Fruit fly (Drosophila melanogaster) whole organism, embryonic: ENCODE measurements around the gene PLCXD.

Source experiments
- C15 ChIP-seq: fragments of 200-800 bp; sonication (Bioruptor generic); IDR thresholded peaks from 3 replicates; pipeline ENCODE4 v1.3.6; 2022; ENCODE audit warnings: missing biosample characterization, missing genetic modification characterization
- CG10979 ChIP-seq: fragments of 200-800 bp; sonication (Bioruptor generic); optimal IDR thresholded peaks from 2 replicates; lab custom pipeline; 2018; ENCODE audit warnings: missing biosample characterization, mild to moderate bottlenecking, missing genetic modification characterization, moderate library complexity
- CG12219 ChIP-seq: fragments of 200-800 bp; sonication (Bioruptor generic); optimal IDR thresholded peaks from 3 replicates; lab custom pipeline; 2018; ENCODE audit warnings: missing biosample characterization, mild to moderate bottlenecking, missing genetic modification characterization
- CG15269 ChIP-seq: fragments of 200-800 bp; sonication (Bioruptor generic); optimal IDR thresholded peaks from 2 replicates; lab custom pipeline; 2018; ENCODE audit warnings: missing biosample characterization, mild to moderate bottlenecking, missing genetic modification characterization, moderate library complexity
- CG15601 ChIP-seq: fragments of 200-800 bp; sonication (Bioruptor generic); optimal IDR thresholded peaks from 3 replicates; lab custom pipeline; 2019; ENCODE audit warnings: missing biosample characterization, mild to moderate bottlenecking, missing genetic modification characterization, moderate library complexity
- CG16813 ChIP-seq: fragments of 200-800 bp; sonication (Bioruptor generic); IDR thresholded peaks from 3 replicates; pipeline ENCODE4 v1.3.6; 2022; ENCODE audit warnings: missing biosample characterization, missing genetic modification characterization; ENCODE audit not compliant: partially characterized antibody
- CG17912 ChIP-seq: fragments of 200-800 bp; sonication (Bioruptor generic); optimal IDR thresholded peaks from 2 replicates; lab custom pipeline; 2018; ENCODE audit warnings: missing biosample characterization, mild to moderate bottlenecking, missing genetic modification characterization
- CG2202 ChIP-seq: fragments of 200-800 bp; sonication (Bioruptor generic); optimal IDR thresholded peaks from 2 replicates; lab custom pipeline; 2018; ENCODE audit warnings: missing biosample characterization, mild to moderate bottlenecking, missing genetic modification characterization
- CG3281 ChIP-seq: fragments of 200-800 bp; sonication (Bioruptor generic); optimal IDR thresholded peaks from 3 replicates; lab custom pipeline; 2017; ENCODE audit warnings: missing biosample characterization, mild to moderate bottlenecking, missing genetic modification characterization
- CG34422 ChIP-seq: fragments of 200-800 bp; sonication (Bioruptor generic); IDR thresholded peaks from 3 replicates; pipeline ENCODE4 v1.3.6; 2022; ENCODE audit warnings: missing biosample characterization, missing genetic modification characterization
- CG3995 ChIP-seq: fragments of 200-800 bp; sonication (Bioruptor generic); optimal IDR thresholded peaks from 3 replicates; lab custom pipeline; 2016; ENCODE audit warnings: missing biosample characterization, missing genetic modification characterization
- CG4404 ChIP-seq: fragments of 200-800 bp; sonication (Bioruptor generic); IDR thresholded peaks from 2 replicates; pipeline ENCODE4 v1.3.6; 2022; ENCODE audit warnings: missing biosample characterization, missing genetic modification characterization
- CG4424 ChIP-seq: fragments of 200-800 bp; sonication (Bioruptor generic); optimal IDR thresholded peaks from 3 replicates; lab custom pipeline; 2016; ENCODE audit warnings: missing biosample characterization, missing genetic modification characterization
- CG5245 ChIP-seq: fragments of 200-800 bp; sonication (Bioruptor generic); optimal IDR thresholded peaks from 3 replicates; lab custom pipeline; 2016; ENCODE audit warnings: missing biosample characterization, missing genetic modification characterization
- CG6683 ChIP-seq: fragments of 200-800 bp; sonication (Bioruptor generic); optimal IDR thresholded peaks from 2 replicates; lab custom pipeline; 2017; ENCODE audit warnings: missing biosample characterization, mild to moderate bottlenecking, missing genetic modification characterization, missing genetic modification reagents
- CG7357 ChIP-seq: fragments of 200-800 bp; sonication (Bioruptor generic); IDR thresholded peaks from 3 replicates; pipeline ENCODE4 v1.3.6; 2022; ENCODE audit warnings: missing biosample characterization, missing genetic modification characterization
- CG8388 ChIP-seq: fragments of 200-800 bp; sonication (Bioruptor generic); optimal IDR thresholded peaks from 2 replicates; lab custom pipeline; 2019; ENCODE audit warnings: missing biosample characterization, mild to moderate bottlenecking, missing genetic modification characterization, moderate library complexity
- CG9437 ChIP-seq: fragments of 200-800 bp; sonication (Bioruptor generic); optimal IDR thresholded peaks from 2 replicates; lab custom pipeline; 2018; ENCODE audit warnings: missing biosample characterization, mild to moderate bottlenecking, missing genetic modification characterization
- D19A ChIP-seq: fragments of 200-800 bp; optimal IDR thresholded peaks from 3 replicates; lab custom pipeline; 2019; ENCODE audit warnings: missing biosample characterization, mild to moderate bottlenecking, missing genetic modification characterization, moderate library complexity
- Dref ChIP-seq: fragments of 200-800 bp; sonication (Bioruptor generic); IDR thresholded peaks from 2 replicates; pipeline ENCODE4 v1.3.6; 2022; ENCODE audit warnings: missing biosample characterization, missing genetic modification characterization
- H2.0 ChIP-seq: fragments of 200-800 bp; sonication (Bioruptor generic); IDR thresholded peaks from 2 replicates; pipeline ENCODE4 v1.3.6; 2022; ENCODE audit warnings: missing biosample characterization, missing genetic modification characterization
- NfI ChIP-seq: fragments of 200-800 bp; sonication (Bioruptor generic); optimal IDR thresholded peaks from 3 replicates; lab custom pipeline; 2018; ENCODE audit warnings: missing biosample characterization, mild to moderate bottlenecking, missing genetic modification characterization, moderate library complexity
- Ravus ChIP-seq: fragments of 200-800 bp; sonication (Bioruptor generic); IDR thresholded peaks from 2 replicates; pipeline ENCODE4 v1.3.6; 2022; ENCODE audit warnings: missing biosample characterization, missing genetic modification characterization
- Sox100B ChIP-seq: fragments of 200-800 bp; sonication (Bioruptor generic); optimal IDR thresholded peaks from 3 replicates; lab custom pipeline; 2018; ENCODE audit warnings: missing biosample characterization, mild to moderate bottlenecking, missing genetic modification characterization
- Vsx1 ChIP-seq: fragments of 200-800 bp; sonication (Bioruptor generic); optimal IDR thresholded peaks from 2 replicates; lab custom pipeline; 2017; ENCODE audit warnings: missing biosample characterization, mild to moderate bottlenecking, missing genetic modification characterization, missing genetic modification reagents
- ap ChIP-seq: fragments of 200-800 bp; sonication (Bioruptor generic); IDR thresholded peaks from 2 replicates; pipeline ENCODE4 v1.3.6; 2022; ENCODE audit warnings: missing biosample characterization, missing genetic modification characterization
- az2 ChIP-seq: fragments of 200-800 bp; sonication (Bioruptor generic); optimal IDR thresholded peaks from 3 replicates; lab custom pipeline; 2016; ENCODE audit warnings: missing biosample characterization, missing genetic modification characterization
- bab2 ChIP-seq: fragments of 200-800 bp; sonication (Bioruptor generic); optimal IDR thresholded peaks from 2 replicates; lab custom pipeline; 2016; ENCODE audit warnings: missing biosample characterization, missing genetic modification characterization
- corto ChIP-seq: fragments of 200-800 bp; sonication (Bioruptor generic); optimal IDR thresholded peaks from 2 replicates; lab custom pipeline; 2016; ENCODE audit warnings: missing biosample characterization, mild to moderate bottlenecking, missing genetic modification characterization, moderate library complexity
- ewg ChIP-seq: fragments of 200-800 bp; sonication (Bioruptor generic); optimal IDR thresholded peaks from 3 replicates; lab custom pipeline; 2017; ENCODE audit warnings: mild to moderate bottlenecking, missing biosample characterization, missing genetic modification reagents, missing genetic modification characterization
- ftz-f1 ChIP-seq: fragments of 200-800 bp; sonication (Bioruptor generic); optimal IDR thresholded peaks from 2 replicates; lab custom pipeline; 2016; ENCODE audit warnings: missing biosample characterization, missing genetic modification characterization
- gfzf ChIP-seq: fragments of 200-800 bp; sonication (Bioruptor generic); optimal IDR thresholded peaks from 2 replicates; lab custom pipeline; 2016; ENCODE audit warnings: missing biosample characterization, mild to moderate bottlenecking, missing genetic modification characterization, moderate library complexity
- her ChIP-seq: fragments of 200-800 bp; sonication (Bioruptor generic); optimal IDR thresholded peaks from 2 replicates; lab custom pipeline; 2016; ENCODE audit warnings: missing biosample characterization, missing genetic modification characterization
- jumu ChIP-seq: fragments of 200-800 bp; sonication (Bioruptor generic); optimal IDR thresholded peaks from 3 replicates; lab custom pipeline; 2016; ENCODE audit warnings: missing biosample characterization, missing genetic modification characterization
- klu ChIP-seq: fragments of 200-800 bp; sonication (Bioruptor generic); IDR thresholded peaks from 2 replicates; pipeline ENCODE4 v1.3.6; 2022; ENCODE audit warnings: missing biosample characterization, missing genetic modification characterization
- kni ChIP-seq: fragments of 200-800 bp; sonication (Bioruptor generic); optimal IDR thresholded peaks from 3 replicates; lab custom pipeline; 2017; ENCODE audit warnings: mild to moderate bottlenecking, missing biosample characterization, missing genetic modification reagents, missing genetic modification characterization
- luna ChIP-seq: fragments of 200-800 bp; sonication (Bioruptor generic); optimal IDR thresholded peaks from 2 replicates; lab custom pipeline; 2016; ENCODE audit warnings: missing biosample characterization, missing genetic modification characterization
- nerfin-1 ChIP-seq: fragments of 200-800 bp; sonication (Bioruptor generic); optimal IDR thresholded peaks from 3 replicates; lab custom pipeline; 2019; ENCODE audit warnings: missing biosample characterization, mild to moderate bottlenecking, missing genetic modification characterization, moderate library complexity
- oc ChIP-seq: fragments of 200-800 bp; sonication (Bioruptor generic); optimal IDR thresholded peaks from 2 replicates; lab custom pipeline; 2018; ENCODE audit warnings: missing biosample characterization, mild to moderate bottlenecking, missing genetic modification characterization, moderate library complexity
- peb ChIP-seq: fragments of 200-800 bp; sonication (Bioruptor generic); IDR thresholded peaks from 2 replicates; pipeline ENCODE4 v1.3.6; 2022; ENCODE audit warnings: missing biosample characterization, missing genetic modification characterization
- prd ChIP-seq, 3 experiments: fragments of >200 bp in 2 of 3; fragments of 200-800 bp in 1 of 3; sonication (Bioruptor generic) in 1 of 3; optimal IDR thresholded peaks in 2 of 3; IDR thresholded peaks in 1 of 3; 2 replicates in 2 of 3; 3 replicates in 1 of 3; pipeline versions ENCODE4 v1.3.6 to Lab custom; 2017 to 2022; ENCODE audit warnings: missing biosample characterization in 1 of 3, missing genetic modification characterization in 1 of 3
- pros ChIP-seq: fragments of 200-800 bp; sonication (Bioruptor generic); optimal IDR thresholded peaks from 3 replicates; lab custom pipeline; 2019; ENCODE audit warnings: missing biosample characterization, mild to moderate bottlenecking, missing genetic modification characterization, moderate library complexity
- sens ChIP-seq: fragments of 200-800 bp; sonication (Bioruptor generic); peaks from one replicate; lab custom pipeline; 2016; ENCODE audit warnings: missing biosample characterization, missing genetic modification characterization
- sens-2 ChIP-seq: fragments of 200-800 bp; sonication (Bioruptor generic); IDR thresholded peaks from 2 replicates; pipeline ENCODE4 v1.3.6; 2022; ENCODE audit warnings: missing biosample characterization, missing genetic modification characterization
- tup ChIP-seq: fragments of 200-800 bp; sonication (Bioruptor generic); optimal IDR thresholded peaks from 2 replicates; lab custom pipeline; 2016; ENCODE audit warnings: missing biosample characterization, mild to moderate bottlenecking, missing genetic modification characterization, moderate library complexity
- usp ChIP-seq: fragments of >200 bp; optimal IDR thresholded peaks from 2 replicates; lab custom pipeline; 2017; ENCODE audit warnings: missing biosample characterization, missing genetic modification characterization
- vfl ChIP-seq: fragments of 200-800 bp; sonication (Bioruptor generic); optimal IDR thresholded peaks from 2 replicates; lab custom pipeline; 2016; ENCODE audit warnings: missing biosample characterization, missing genetic modification characterization
- yki ChIP-seq: fragments of >200 bp; optimal IDR thresholded peaks from 3 replicates; lab custom pipeline; 2018

The PLCXD gene

dm6 chr2L:12026458-12027431 is 22.5 kb upstream of the PLCXD start (continued):
- TF ChIP-seq az2 (GFP tag; lab: Kevin White, UChicago) (peak; percentile 32), bab2 (GFP tag; lab: Kevin White, UChicago) (peak; percentile 27), CG2202 (tag; lab: Kevin White, UChicago) (no peak), D19A (tag; lab: Kevin White, UChicago) (peak; percentile 36), usp (no peak), CG9437 (GFP tag; lab: Kevin White, UChicago) (peak; percentile 83), Dref (GFP tag; lab: Robert Waterston, UW) (peak; percentile 45), CG10979 (tag; lab: Kevin White, UChicago) (peak; percentile 62), C15 (GFP tag; lab: Robert Waterston, UW) (0 out of 3 replicates have a peak, but pooled peaks have one; percentile 23), CG8388 (GFP tag; lab: Kevin White, UChicago) (peak; percentile 46), oc (peak; percentile 36), ap (no peak), CG12219 (GFP tag; lab: Kevin White, UChicago) (no peak), ewg (GFP tag; lab: Kevin White, UChicago) (peak; percentile 44), CG7357 (GFP tag; lab: Robert Waterston, UW) (0 out of 3 replicates have a peak, but pooled peaks have one; percentile 27), sens-2 (GFP tag; lab: Robert Waterston, UW) (no peak), Ravus (GFP tag; lab: Robert Waterston, UW) (peak; percentile 37), NfI (GFP tag; lab: Kevin White, UChicago) (peak; percentile 31), ftz-f1 (GFP tag; lab: Kevin White, UChicago) (no peak), CG4404 (GFP tag; lab: Robert Waterston, UW) (no peak), vfl (GFP tag; lab: Kevin White, UChicago) (no peak), luna (GFP tag; lab: Kevin White, UChicago) (no peak), gfzf (no peak), prd (optimal IDR thresholded peaks at IDR 0.05; lab: Kevin White, UChicago) (no peak), prd (GFP tag; IDR thresholded peaks at IDR 0.05; lab: Robert Waterston, UW) (peak; percentile 71), yki (lab: Kevin White, UChicago) (no peak), CG5245 (GFP tag; lab: Kevin White, UChicago) (peak; percentile 30), kni (GFP tag; lab: Kevin White, UChicago) (peak; percentile 68), H2.0 (peak; percentile 52), her (GFP tag; lab: Kevin White, UChicago) (no peak), CG6683 (GFP tag; lab: Kevin White, UChicago) (no peak), pros (GFP tag; lab: Kevin White, UChicago) (no peak), corto (peak; percentile 22), jumu (GFP tag; lab: Kevin White, UChicago) (peak; percentile 5), nerfin-1 (tag; lab: Kevin White, UChicago) (peak; percentile 3), CG15601 (peak; percentile 38), klu (0 out of 2 replicates have a peak, but pooled peaks have one; percentile 13), CG17912 (GFP tag; lab: Kevin White, UChicago) (no peak), CG16813 (GFP tag; lab: Robert Waterston, UW) (no peak), sens (GFP tag; lab: Kevin White, UChicago) (peak; percentile 68), CG15269 (tag; lab: Kevin White, UChicago) (peak; percentile 70), CG3995 (GFP tag; lab: Kevin White, UChicago) (no peak), Vsx1 (peak; percentile 43), tup (GFP tag; lab: Kevin White, UChicago) (no peak), peb (GFP tag; lab: Robert Waterston, UW) (no peak), CG4424 (GFP tag; lab: Kevin White, UChicago) (peak; percentile 61), Sox100B (GFP tag; lab: Kevin White, UChicago) (peak; percentile 78), CG3281 (GFP tag; lab: Kevin White, UChicago) (peak; percentile 66), CG34422 (GFP tag; lab: Robert Waterston, UW) (peak; percentile 44; the same call in 2 of the 3 replicates)
